Worm (Caenorhabditis elegans) whole organism, L1 larva: ENCODE results near the gene srd-49.

ENCODE experiments used
- blmp-1 ChIP-seq: fragments of 150-350 bp; optimal IDR thresholded peaks from 2 replicates; lab custom pipeline; 2014; ENCODE audit warnings: missing biosample characterization, missing genetic modification characterization
- egl-27 ChIP-seq, 2 experiments: fragments of 150-350 bp in 1 of 2; sonication (generic microtip); optimal IDR thresholded peaks; 3 replicates each; lab custom pipeline; 2017 to 2018; ENCODE audit warnings: missing biosample characterization in 2 of 2, missing genetic modification characterization in 2 of 2, missing genetic modification reagents in 2 of 2
- lin-13 ChIP-seq: fragments of 150-350 bp; optimal IDR thresholded peaks from 2 replicates; lab custom pipeline; 2014; ENCODE audit warnings: missing biosample characterization, missing genetic modification reagents, missing genetic modification characterization
- lir-3 ChIP-seq: sonication (generic microtip); optimal IDR thresholded peaks from 2 replicates; lab custom pipeline; 2016; ENCODE audit warnings: mild to moderate bottlenecking, missing genetic modification characterization, moderate library complexity, missing compliant biosample characterization; ENCODE audit not compliant: poor library complexity
- mep-1 ChIP-seq: fragments of 150-350 bp; optimal IDR thresholded peaks from 2 replicates; lab custom pipeline; 2014; ENCODE audit warnings: missing biosample characterization, missing genetic modification characterization
- nhr-11 ChIP-seq: fragments of 150-350 bp; optimal IDR thresholded peaks from 2 replicates; lab custom pipeline; 2014; ENCODE audit warnings: missing biosample characterization, missing genetic modification characterization
- nhr-28 ChIP-seq: fragments of 150-350 bp; optimal IDR thresholded peaks from 2 replicates; lab custom pipeline; 2014; ENCODE audit warnings: missing biosample characterization, missing genetic modification characterization
- pag-3 ChIP-seq: sonication (generic microtip); optimal IDR thresholded peaks from 2 replicates; lab custom pipeline; 2017; ENCODE audit warnings: missing genetic modification characterization, mild to moderate bottlenecking, missing compliant biosample characterization, antibody characterized with exemption, borderline replicate concordance; ENCODE audit not compliant: insufficient read depth
- sup-37 ChIP-seq: fragments of 200-800 bp; sonication (Bioruptor generic); optimal IDR thresholded peaks from 2 replicates; lab custom pipeline; 2018; ENCODE audit warnings: mild to moderate bottlenecking, missing genetic modification characterization, missing compliant biosample characterization
- tbx-2 ChIP-seq: sonication (generic microtip); optimal IDR thresholded peaks from 2 replicates; lab custom pipeline; 2016; ENCODE audit warnings: missing genetic modification characterization, missing compliant biosample characterization
- unc-86 ChIP-seq: sonication (generic microtip); optimal IDR thresholded peaks from 2 replicates; lab custom pipeline; 2016; ENCODE audit warnings: missing genetic modification characterization, missing compliant biosample characterization

DNA sequence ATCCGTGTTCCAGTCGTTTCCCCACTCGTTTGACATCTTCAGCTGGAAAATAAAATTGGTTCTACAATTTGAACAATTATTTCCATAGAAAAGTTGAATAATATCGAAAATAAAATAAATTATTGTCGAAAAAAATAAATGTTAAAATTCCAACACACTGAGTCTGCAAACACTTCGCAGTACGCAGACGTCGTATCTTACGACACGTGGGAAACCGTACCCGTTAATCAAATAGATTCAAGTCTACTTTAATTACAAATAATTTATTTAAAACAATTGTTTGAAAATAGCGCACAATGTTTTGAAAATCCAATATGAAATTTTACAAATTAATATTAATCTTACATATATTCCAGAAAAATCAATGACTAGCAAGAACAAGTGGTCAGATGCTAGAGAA lies 39.6 kb upstream of the srd-49 start, which contains the start of gene yif-1:
- TF ChIP-seq nhr-28 (tag; lab: Kevin White, UChicago) (no peak), lin-13 (no peak), sup-37 (no peak), egl-27 (tag; optimal IDR thresholded peaks at IDR 0.05; lab: Kevin White, UChicago) (no peak), unc-86 (tag; lab: Kevin White, UChicago) (no peak), tbx-2 (no peak), nhr-11 (tag; lab: Kevin White, UChicago) (no peak), mep-1 (peak; percentile 58), pag-3 (tag; lab: Kevin White, UChicago) (no peak), blmp-1 (peak; percentile 19), lir-3 (tag; lab: Kevin White, UChicago) (no peak)
